Fruit fly (Drosophila melanogaster): ENCODE measurements around the gene Tdrd3.
A peak's percentile ranks its signal among the peaks of the same experiment; 100 is the strongest.

Gene Tdrd3

dm6 chr3L:14759097-14759795 lies 27.3 kb upstream of the Tdrd3 start (continued):
- peak; percentile 98 for TF ChIP-seq crol (GFP tag; IDR thresholded peaks at IDR 0.05)
- TF ChIP-seq CG6683 (GFP tag; optimal IDR thresholded peaks at IDR 0.05), result peak; percentile 99
- peak; percentile 97 for TF ChIP-seq CG11696 (GFP tag; IDR thresholded peaks at IDR 0.05)
- TF ChIP-seq pnt (GFP tag; optimal IDR thresholded peaks at IDR 0.05), result peak; percentile 98
- peak; percentile 99 for TF ChIP-seq ems (GFP tag; optimal IDR thresholded peaks at IDR 0.05)
- TF ChIP-seq CG31224 (GFP tag; IDR thresholded peaks at IDR 0.05), result peak; percentile 99
- peak; percentile 100 for TF ChIP-seq sqz (GFP tag; optimal IDR thresholded peaks at IDR 0.05)
- peak; percentile 93 for TF ChIP-seq Myb (GFP tag; optimal IDR thresholded peaks at IDR 0.05)
- peak; percentile 100 for TF ChIP-seq CG2712 (tag; optimal IDR thresholded peaks at IDR 0.05)
- peak in 1 of 2 experiments; percentile 98 for TF ChIP-seq Hr78 (GFP tag; optimal IDR thresholded peaks at IDR 0.05)
- TF ChIP-seq CG6854 (GFP tag; optimal IDR thresholded peaks at IDR 0.05), result peak; percentile 100
- TF ChIP-seq eve (GFP tag; optimal IDR thresholded peaks at IDR 0.05), result peak; percentile 35 to 100
- peak; percentile 98 for TF ChIP-seq CG12236 (GFP tag; optimal IDR thresholded peaks at IDR 0.05)
- TF ChIP-seq pb (GFP tag; optimal IDR thresholded peaks at IDR 0.05), result peak; percentile 98
- TF ChIP-seq CG9876 (GFP tag; optimal IDR thresholded peaks at IDR 0.05), result peak; percentile 98
- TF ChIP-seq CG1647 (GFP tag; optimal IDR thresholded peaks at IDR 0.05), result peak; percentile 99
- TF ChIP-seq CG4282 (GFP tag; optimal IDR thresholded peaks at IDR 0.05), result peak; percentile 97
- TF ChIP-seq Atf3 (GFP tag; optimal IDR thresholded peaks at IDR 0.05), result peak; percentile 99
- peak; percentile 99 for TF ChIP-seq CG8290 (GFP tag; optimal IDR thresholded peaks at IDR 0.05)
- peak; percentile 98 to 99 for TF ChIP-seq CG8290 (tag; optimal IDR thresholded peaks at IDR 0.05)
- peak; percentile 97 for TF ChIP-seq sima (GFP tag; optimal IDR thresholded peaks at IDR 0.05)
- peak; percentile 100 for TF ChIP-seq CG13424 (tag; optimal IDR thresholded peaks at IDR 0.05)
- peak; percentile 99 for TF ChIP-seq fu2 (GFP tag; optimal IDR thresholded peaks at IDR 0.05)
- 0 out of 3 replicates have a peak, but pooled peaks have one; percentile 51 for TF ChIP-seq vnd (GFP tag; IDR thresholded peaks at IDR 0.05; ENCODE audit: partially characterized antibody)
- peak; percentile 98 for TF ChIP-seq Hmx (GFP tag; optimal IDR thresholded peaks at IDR 0.05)
- peak; percentile 99 for TF ChIP-seq Camta (GFP tag; optimal IDR thresholded peaks at IDR 0.05)
- peak; percentile 100 for TF ChIP-seq CG4404 (GFP tag; IDR thresholded peaks at IDR 0.05)
- TF ChIP-seq gro (GFP tag; optimal IDR thresholded peaks at IDR 0.05), result peak; percentile 99
- TF ChIP-seq peb (GFP tag; IDR thresholded peaks at IDR 0.05), result peak; percentile 99
- peak; percentile 98 for TF ChIP-seq CG5953 (GFP tag; IDR thresholded peaks at IDR 0.05)
- peak; percentile 99 for TF ChIP-seq kah (GFP tag; optimal IDR thresholded peaks at IDR 0.05)
- peak; percentile 100 for TF ChIP-seq org-1 (GFP tag; optimal IDR thresholded peaks at IDR 0.05)
- TF ChIP-seq CG11398 (GFP tag; optimal IDR thresholded peaks at IDR 0.05), result peak; percentile 98
- TF ChIP-seq CG6689 (GFP tag; IDR thresholded peaks at IDR 0.05), result peak; percentile 99
- peak; percentile 96 for TF ChIP-seq ssp (GFP tag; IDR thresholded peaks at IDR 0.05)
- peak; percentile 25; the same call in 1 of the 2 replicates for TF ChIP-seq bbx (GFP tag; IDR thresholded peaks at IDR 0.05; ENCODE audit: partially characterized antibody)
- no peak for TF ChIP-seq h (optimal IDR thresholded peaks at IDR 0.05)
- TF ChIP-seq BtbVII (GFP tag; optimal IDR thresholded peaks at IDR 0.05), result peak; percentile 100
- TF ChIP-seq cg (GFP tag; optimal IDR thresholded peaks at IDR 0.05), result peak; percentile 29
- TF ChIP-seq wdn (GFP tag; IDR thresholded peaks at IDR 0.05), result peak; percentile 100
- peak; percentile 95 for TF ChIP-seq E2f2 (GFP tag; IDR thresholded peaks at IDR 0.05)
- peak; percentile 100 for TF ChIP-seq tin (GFP tag; optimal IDR thresholded peaks at IDR 0.05)
- no peak for TF ChIP-seq zen2 (GFP tag; IDR thresholded peaks at IDR 0.05; ENCODE audit: partially characterized antibody)
- peak; percentile 100 for TF ChIP-seq lab (GFP tag; optimal IDR thresholded peaks at IDR 0.05)
- TF ChIP-seq Stat92E (GFP tag; optimal IDR thresholded peaks at IDR 0.05), result peak in 1 of 3 experiments; percentile 99
- peak; percentile 100 for TF ChIP-seq seq (GFP tag; IDR thresholded peaks at IDR 0.05)
- peak; percentile 73 for TF ChIP-seq hb (GFP tag; IDR thresholded peaks at IDR 0.05; ENCODE audit: partially characterized antibody)
- TF ChIP-seq onecut (GFP tag; IDR thresholded peaks at IDR 0.05), result peak; percentile 99
- peak; percentile 100 for TF ChIP-seq CG4424 (GFP tag; optimal IDR thresholded peaks at IDR 0.05)
- TF ChIP-seq stc (GFP tag; IDR thresholded peaks at IDR 0.05), result peak; percentile 100
